Worm (Caenorhabditis elegans) whole organism, L3 larva: ENCODE measurements around the gene B0244.17.

Experiments used
- R02D3.7 ChIP-seq: fragments of 150-350 bp; optimal IDR thresholded peaks from 2 replicates; lab custom pipeline; 2014; ENCODE audit warnings: missing biosample characterization, missing genetic modification characterization
- aly-2 ChIP-seq: fragments of 150-350 bp; optimal IDR thresholded peaks from 2 replicates; lab custom pipeline; 2014; ENCODE audit warnings: missing biosample characterization, missing genetic modification characterization
- ama-1 ChIP-seq: fragments of 150-350 bp; optimal IDR thresholded peaks from 2 replicates; lab custom pipeline; 2018
- ceh-28 ChIP-seq: fragments of 150-350 bp; optimal IDR thresholded peaks from 2 replicates; lab custom pipeline; 2014; ENCODE audit warnings: missing biosample characterization, missing genetic modification reagents, missing genetic modification characterization
- ceh-82 ChIP-seq: fragments of 150-350 bp; optimal IDR thresholded peaks from 2 replicates; lab custom pipeline; 2014; ENCODE audit warnings: missing biosample characterization, missing genetic modification characterization
- ceh-9 ChIP-seq: sonication (generic microtip); optimal IDR thresholded peaks from 2 replicates; lab custom pipeline; 2018; ENCODE audit warnings: missing biosample characterization, missing genetic modification characterization
- daf-12 ChIP-seq: fragments of 150-350 bp; optimal IDR thresholded peaks from 2 replicates; lab custom pipeline; 2014; ENCODE audit warnings: missing biosample characterization, missing genetic modification reagents, missing genetic modification characterization
- egl-27 ChIP-seq: sonication (generic microtip); optimal IDR thresholded peaks from 4 replicates; lab custom pipeline; 2017; ENCODE audit warnings: missing biosample characterization, missing genetic modification reagents, missing genetic modification characterization
- egl-5 ChIP-seq: fragments of 150-350 bp; optimal IDR thresholded peaks from 2 replicates; lab custom pipeline; 2017; ENCODE audit warnings: missing biosample characterization, missing genetic modification reagents, missing genetic modification characterization, inconsistent platforms
- elt-1 ChIP-seq: fragments of 150-350 bp; optimal IDR thresholded peaks from 2 replicates; lab custom pipeline; 2014; ENCODE audit warnings: missing biosample characterization, missing genetic modification characterization
- elt-2 ChIP-seq: sonication (generic microtip); optimal IDR thresholded peaks from 2 replicates; lab custom pipeline; 2016; ENCODE audit warnings: missing genetic modification reagents, mild to moderate bottlenecking, missing genetic modification characterization, missing compliant biosample characterization
- fkh-10 ChIP-seq: sonication (generic microtip); optimal IDR thresholded peaks from 2 replicates; lab custom pipeline; 2017; ENCODE audit warnings: missing biosample characterization, missing genetic modification reagents, missing genetic modification characterization
- fkh-2 ChIP-seq: fragments of 150-350 bp; optimal IDR thresholded peaks from 2 replicates; lab custom pipeline; 2014; ENCODE audit warnings: missing biosample characterization, missing genetic modification reagents, missing genetic modification characterization
- hmg-11 ChIP-seq: sonication (generic microtip); optimal IDR thresholded peaks from 2 replicates; lab custom pipeline; 2016; ENCODE audit warnings: missing genetic modification characterization, missing compliant biosample characterization
- jun-1 ChIP-seq: fragments of 150-350 bp; optimal IDR thresholded peaks from 2 replicates; lab custom pipeline; 2014; ENCODE audit warnings: missing biosample characterization, missing genetic modification reagents, missing genetic modification characterization
- lin-15B ChIP-seq: fragments of 150-350 bp; optimal IDR thresholded peaks from 2 replicates; lab custom pipeline; 2014; ENCODE audit warnings: missing biosample characterization, missing genetic modification characterization
- lin-39 ChIP-seq: fragments of 150-350 bp; optimal IDR thresholded peaks from 2 replicates; lab custom pipeline; 2018; ENCODE audit warnings: missing biosample characterization, missing genetic modification reagents, missing genetic modification characterization
- lsy-12 ChIP-seq: sonication (generic microtip); optimal IDR thresholded peaks from 2 replicates; lab custom pipeline; 2016; ENCODE audit warnings: mild to moderate bottlenecking, missing genetic modification characterization, missing compliant biosample characterization
- mdl-1 ChIP-seq: fragments of 150-350 bp; optimal IDR thresholded peaks from 2 replicates; lab custom pipeline; 2014; ENCODE audit warnings: missing biosample characterization, missing genetic modification characterization
- mml-1 ChIP-seq: fragments of 150-350 bp; sonication (generic microtip); optimal IDR thresholded peaks from 3 replicates; lab custom pipeline; 2014; ENCODE audit warnings: missing biosample characterization, missing genetic modification characterization
- nfya-1 ChIP-seq: sonication (generic microtip); optimal IDR thresholded peaks from 2 replicates; lab custom pipeline; 2017; ENCODE audit warnings: missing genetic modification characterization, mild to moderate bottlenecking, missing compliant biosample characterization, antibody characterized with exemption, moderate library complexity; ENCODE audit not compliant: insufficient read depth
- nhr-11 ChIP-seq: fragments of 150-350 bp; optimal IDR thresholded peaks from 2 replicates; lab custom pipeline; 2014; ENCODE audit warnings: missing biosample characterization, missing genetic modification characterization
- nhr-12 ChIP-seq: fragments of 150-350 bp; optimal IDR thresholded peaks from 2 replicates; lab custom pipeline; 2014; ENCODE audit warnings: missing biosample characterization, missing genetic modification characterization
- nhr-23 ChIP-seq: fragments of 150-350 bp; optimal IDR thresholded peaks from 2 replicates; lab custom pipeline; 2014; ENCODE audit warnings: missing biosample characterization, missing genetic modification reagents, missing genetic modification characterization
- nhr-237 ChIP-seq: fragments of 150-350 bp; optimal IDR thresholded peaks from 2 replicates; lab custom pipeline; 2014; ENCODE audit warnings: missing biosample characterization, missing genetic modification characterization
- nhr-25 ChIP-seq: sonication (generic microtip); optimal IDR thresholded peaks from 2 replicates; lab custom pipeline; 2017; ENCODE audit warnings: missing biosample characterization, missing genetic modification characterization
- nhr-28 ChIP-seq: fragments of 150-350 bp; optimal IDR thresholded peaks from 2 replicates; lab custom pipeline; 2014; ENCODE audit warnings: missing biosample characterization, missing genetic modification characterization
- nhr-77 ChIP-seq: fragments of 150-350 bp; optimal IDR thresholded peaks from 2 replicates; lab custom pipeline; 2014; ENCODE audit warnings: missing biosample characterization, missing genetic modification characterization
- pha-4 ChIP-seq: fragments of 150-350 bp; optimal IDR thresholded peaks from 2 replicates; lab custom pipeline; 2014; ENCODE audit warnings: missing biosample characterization, missing genetic modification reagents, missing genetic modification characterization
- pqm-1 ChIP-seq: fragments of 150-350 bp; optimal IDR thresholded peaks from 2 replicates; lab custom pipeline; 2017; ENCODE audit warnings: missing biosample characterization, missing genetic modification characterization, inconsistent platforms
- sea-2 ChIP-seq: fragments of 150-350 bp; sonication (generic microtip); optimal IDR thresholded peaks from 4 replicates; lab custom pipeline; 2014; ENCODE audit warnings: missing biosample characterization, missing genetic modification reagents, missing genetic modification characterization
- skn-1 ChIP-seq: fragments of 150-350 bp; optimal IDR thresholded peaks from 2 replicates; lab custom pipeline; 2014; ENCODE audit warnings: missing biosample characterization, missing genetic modification characterization
- snpc-4 ChIP-seq: fragments of 150-350 bp; optimal IDR thresholded peaks from 2 replicates; lab custom pipeline; 2014; ENCODE audit warnings: missing biosample characterization, missing genetic modification characterization
- tbx-2 ChIP-seq: sonication (generic microtip); optimal IDR thresholded peaks from 2 replicates; lab custom pipeline; 2016; ENCODE audit warnings: mild to moderate bottlenecking, missing genetic modification characterization, missing compliant biosample characterization
- unc-39 ChIP-seq: sonication (generic microtip); optimal IDR thresholded peaks from 4 replicates; lab custom pipeline; 2017; ENCODE audit warnings: missing biosample characterization, missing genetic modification characterization
- unc-62 ChIP-seq: fragments of 150-350 bp; sonication (generic microtip); optimal IDR thresholded peaks from 4 replicates; lab custom pipeline; 2014; ENCODE audit warnings: missing biosample characterization, missing genetic modification reagents, missing genetic modification characterization
- zag-1 ChIP-seq: fragments of 150-350 bp; optimal IDR thresholded peaks from 2 replicates; lab custom pipeline; 2014; ENCODE audit warnings: missing biosample characterization, missing genetic modification characterization
- ztf-11 ChIP-seq: fragments of 150-350 bp; optimal IDR thresholded peaks from 2 replicates; lab custom pipeline; 2014; ENCODE audit warnings: missing biosample characterization, missing genetic modification characterization

Gene B0244.17

ce11 chrIII:5732925-5733324 lies at the start of gene B0244.17:
TSS of gene B0244.17 (plus strand) at chrIII:5733225.
- peak; percentile 26 for TF ChIP-seq elt-2 (tag; lab: Kevin White, UChicago)
- TF ChIP-seq hmg-11 (tag; lab: Kevin White, UChicago) = no peak

ce11 chrIII:5683998-5684397 lies 49.0 kb upstream of the B0244.17 start, which contains the start of gene rcan-1:
TSS of gene rcan-1 (minus strand) at chrIII:5684098.
- TF ChIP-seq nhr-237 (tag; lab: Kevin White, UChicago) = no peak

ce11 chrIII:5688246-5688645 lies 44.8 kb upstream of the B0244.17 start:
- TF ChIP-seq pqm-1 (tag; lab: Kevin White, UChicago) (peak; percentile 25), elt-2 (tag; lab: Kevin White, UChicago) (peak; percentile 30), jun-1 (no peak), lin-39 (tag; lab: Kevin White, UChicago) (peak; percentile 38), ama-1 (lab: Kevin White, UChicago) (no peak), snpc-4 (peak; percentile 39), nfya-1 (tag; lab: Kevin White, UChicago) (peak; percentile 71), hmg-11 (tag; lab: Kevin White, UChicago) (peak; percentile 65), pha-4 (tag; lab: Kevin White, UChicago) (peak; percentile 98), aly-2 (tag; lab: Kevin White, UChicago) (no peak), lsy-12 (tag; lab: Kevin White, UChicago) (no peak)

ce11 chrIII:5691826-5692225 lies 41.2 kb upstream of the B0244.17 start:
- TF ChIP-seq nhr-77 (tag; lab: Kevin White, UChicago) (no peak), nfya-1 (tag; lab: Kevin White, UChicago) (no peak), fkh-10 (GFP tag; lab: Kevin White, UChicago) (no peak), ceh-28 (tag; lab: Kevin White, UChicago) (no peak), nhr-23 (no peak), ceh-82 (tag; lab: Kevin White, UChicago) (no peak), zag-1 (no peak)

- TF ChIP-seq egl-27 (tag; lab: Kevin White, UChicago) (no peak), nhr-237 (tag; lab: Kevin White, UChicago) (no peak), ama-1 (lab: Kevin White, UChicago) (no peak), pqm-1 (tag; lab: Kevin White, UChicago) (no peak), skn-1 (tag; lab: Kevin White, UChicago) (no peak), nhr-25 (no peak), mml-1 (tag; lab: Kevin White, UChicago) (no peak), mdl-1 (no peak), nfya-1 (tag; lab: Kevin White, UChicago) (peak; percentile 35), fkh-2 (tag; lab: Kevin White, UChicago) (no peak), unc-39 (tag; lab: Kevin White, UChicago) (no peak), ztf-11 (tag; lab: Kevin White, UChicago) (no peak), ceh-28 (tag; lab: Kevin White, UChicago) (no peak), ceh-82 (tag; lab: Kevin White, UChicago) (no peak), tbx-2 (no peak), nhr-11 (tag; lab: Kevin White, UChicago) (no peak), elt-1 (tag; lab: Kevin White, UChicago) (no peak), hmg-11 (tag; lab: Kevin White, UChicago) (peak; percentile 17), unc-62 (no peak), daf-12 (no peak), sea-2 (no peak), zag-1 (no peak), nhr-77 (tag; lab: Kevin White, UChicago) (no peak), egl-5 (no peak), lin-15B (no peak), pha-4 (tag; lab: Kevin White, UChicago) (peak; percentile 39), elt-2 (tag; lab: Kevin White, UChicago) (no peak), lsy-12 (tag; lab: Kevin White, UChicago) (no peak), nhr-12 (no peak), lin-39 (tag; lab: Kevin White, UChicago) (no peak), ceh-9 (tag; lab: Kevin White, UChicago) (no peak), R02D3.7 (tag; lab: Kevin White, UChicago) (peak; percentile 15), nhr-28 (tag; lab: Kevin White, UChicago) (no peak)
Measured at ce11 chrIII:5692690-5693089, 40.3 kb upstream of the B0244.17 start, which contains the start of the genes abi-1 and arle-14. TSS of gene abi-1 (minus strand) at chrIII:5692740. TSS of gene arle-14 (plus strand) at chrIII:5692906.
